Fruit fly (Drosophila melanogaster): ENCODE results near the gene Dref.

Gene Dref

dm6 chr2L:9966983-9967737 is at the start of gene Dref, which contains the start of gene RpL13 (continued):
- peak; percentile 75 for TF ChIP-seq CG4424 (GFP tag; optimal IDR thresholded peaks at IDR 0.05)
- peak in 1 of 3 experiments; percentile 80 for TF ChIP-seq Stat92E (GFP tag; optimal IDR thresholded peaks at IDR 0.05)
- peak; percentile 88 for TF ChIP-seq CG17328 (GFP tag; IDR thresholded peaks at IDR 0.05)
- peak; percentile 93 for TF ChIP-seq CG15514 (GFP tag; optimal IDR thresholded peaks at IDR 0.05)
- TF ChIP-seq CG31365 (tag; optimal IDR thresholded peaks at IDR 0.05): peak; percentile 85
- TF ChIP-seq CG14441 (GFP tag; IDR thresholded peaks at IDR 0.05): peak; percentile 43
- TF ChIP-seq sc (optimal IDR thresholded peaks at IDR 0.05): no peak
- peak; percentile 74 for TF ChIP-seq sc (GFP tag; optimal IDR thresholded peaks at IDR 0.05)
- peak; percentile 75 for TF ChIP-seq wdn (GFP tag; IDR thresholded peaks at IDR 0.05)
- peak; percentile 86 for TF ChIP-seq grn (GFP tag; optimal IDR thresholded peaks at IDR 0.05)
- TF ChIP-seq jumu (GFP tag; optimal IDR thresholded peaks at IDR 0.05): peak; percentile 82
- TF ChIP-seq ro (GFP tag; IDR thresholded peaks at IDR 0.05): no peak
- TF ChIP-seq BtbVII (GFP tag; optimal IDR thresholded peaks at IDR 0.05): peak; percentile 94
- TF ChIP-seq CG8388 (GFP tag; optimal IDR thresholded peaks at IDR 0.05): peak; percentile 76
- TF ChIP-seq MTF-1 (GFP tag; optimal IDR thresholded peaks at IDR 0.05; ENCODE audit: borderline replicate concordance): peak; percentile 96
- TF ChIP-seq Jarid2 (GFP tag; optimal IDR thresholded peaks at IDR 0.05): no peak
- peak; percentile 70 for TF ChIP-seq dmrt11E (tag; optimal IDR thresholded peaks at IDR 0.05)
- TF ChIP-seq exex (tag; optimal IDR thresholded peaks at IDR 0.05): peak; percentile 75
- TF ChIP-seq NK7.1 (GFP tag; optimal IDR thresholded peaks at IDR 0.05): peak; percentile 92
- TF ChIP-seq CG13775 (GFP tag; optimal IDR thresholded peaks at IDR 0.05): peak; percentile 94
- TF ChIP-seq HLH54F (GFP tag; optimal IDR thresholded peaks at IDR 0.05): peak; percentile 80
- TF ChIP-seq ERR (GFP tag; optimal IDR thresholded peaks at IDR 0.05): peak; percentile 74
- TF ChIP-seq CG4854 (GFP tag; optimal IDR thresholded peaks at IDR 0.05): peak; percentile 86
- no peak for TF ChIP-seq Lpt (GFP tag; optimal IDR thresholded peaks at IDR 0.05)
- TF ChIP-seq CG1647 (GFP tag; optimal IDR thresholded peaks at IDR 0.05): peak; percentile 66
- peak; percentile 98 for TF ChIP-seq MESR4 (GFP tag; optimal IDR thresholded peaks at IDR 0.05)
- peak; percentile 69 for TF ChIP-seq bab2 (GFP tag; optimal IDR thresholded peaks at IDR 0.05)
- peak; percentile 96 for TF ChIP-seq CG17912 (GFP tag; optimal IDR thresholded peaks at IDR 0.05)
- TF ChIP-seq corto (GFP tag; optimal IDR thresholded peaks at IDR 0.05): peak; percentile 77
- TF ChIP-seq Pdp1 (GFP tag; optimal IDR thresholded peaks at IDR 0.05): peak; percentile 79 to 99
- TF ChIP-seq CG15696 (tag; optimal IDR thresholded peaks at IDR 0.05): peak; percentile 55
- peak; percentile 55; the same call in 1 of the 3 replicates for TF ChIP-seq CG3726 (GFP tag; IDR thresholded peaks at IDR 0.05)
- TF ChIP-seq CG17186 (GFP tag; optimal IDR thresholded peaks at IDR 0.05): peak; percentile 89
- peak; percentile 88 for TF ChIP-seq CG3407 (GFP tag; optimal IDR thresholded peaks at IDR 0.05)
- no peak for TF ChIP-seq Tbp (GFP tag; optimal IDR thresholded peaks at IDR 0.05)
- peak; percentile 26; the same call in 1 of the 2 replicates for TF ChIP-seq CG4404 (GFP tag; IDR thresholded peaks at IDR 0.05)
- TF ChIP-seq sisA (GFP tag; IDR thresholded peaks at IDR 0.05): 0 out of 2 replicates have a peak, but pooled peaks have one; percentile 19
- peak; percentile 27; the same call in 1 of the 2 replicates for TF ChIP-seq rib (GFP tag; IDR thresholded peaks at IDR 0.05)
- peak; percentile 58 for TF ChIP-seq Chrac-16 (GFP tag; optimal IDR thresholded peaks at IDR 0.05)
- peak; percentile 32 for TF ChIP-seq Usf (GFP tag; optimal IDR thresholded peaks at IDR 0.05)
- TF ChIP-seq inv (GFP tag; IDR thresholded peaks at IDR 0.05; ENCODE audit: partially characterized antibody): peak; percentile 76
- TF ChIP-seq Hmr (GFP tag; optimal IDR thresholded peaks at IDR 0.05): peak; percentile 96
- TF ChIP-seq CG8924 (tag; optimal IDR thresholded peaks at IDR 0.05): peak; percentile 85
- TF ChIP-seq Myb (GFP tag; optimal IDR thresholded peaks at IDR 0.05): peak; percentile 72
- peak; percentile 17 for TF ChIP-seq ab (GFP tag; optimal IDR thresholded peaks at IDR 0.05)
- peak; percentile 79 for TF ChIP-seq CG16813 (GFP tag; IDR thresholded peaks at IDR 0.05; ENCODE audit: partially characterized antibody)
- TF ChIP-seq pb (GFP tag; optimal IDR thresholded peaks at IDR 0.05): peak; percentile 91
- TF ChIP-seq CG42726 (GFP tag; IDR thresholded peaks at IDR 0.05; ENCODE audit: partially characterized antibody): no peak

All from whole organism, embryonic.